Worm (Caenorhabditis elegans): ENCODE measurements around the gene bec-1.

The bec-1 gene

DNA sequence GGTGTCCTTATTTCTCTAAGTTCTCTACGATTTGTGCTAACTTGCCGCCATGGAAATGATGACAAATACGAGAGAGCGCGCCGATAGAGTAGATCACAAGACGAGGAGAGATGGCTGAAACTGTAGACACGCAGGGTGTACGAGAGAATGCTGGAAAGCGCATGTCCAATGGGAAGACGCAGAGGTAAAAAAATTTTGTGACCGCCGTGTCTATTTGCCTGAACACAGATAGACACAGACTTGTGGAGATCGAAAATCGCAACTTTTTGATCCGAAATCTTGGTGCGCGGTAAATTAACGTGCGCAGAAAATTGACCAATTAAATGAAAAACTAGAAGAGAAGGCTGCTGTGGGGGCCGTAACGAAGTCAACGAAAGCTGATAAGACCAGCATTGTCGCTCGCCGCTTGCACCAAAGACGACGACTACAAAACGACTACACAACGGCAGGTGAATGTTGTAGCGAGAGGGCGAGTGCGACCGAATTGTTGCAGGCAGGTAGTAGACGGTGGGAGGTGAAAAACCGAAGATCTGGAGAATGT lies 7.0 kb downstream of the bec-1 start (continued):
- TF ChIP-seq ztf-4 (tag; optimal IDR thresholded peaks at IDR 0.05) (peak; percentile 31), nhr-237 (tag; optimal IDR thresholded peaks at IDR 0.05) (peak; percentile 45), vab-15 (tag; optimal IDR thresholded peaks at IDR 0.05) (no peak), mep-1 (tag; optimal IDR thresholded peaks at IDR 0.05) (peak; percentile 50)

DNA sequence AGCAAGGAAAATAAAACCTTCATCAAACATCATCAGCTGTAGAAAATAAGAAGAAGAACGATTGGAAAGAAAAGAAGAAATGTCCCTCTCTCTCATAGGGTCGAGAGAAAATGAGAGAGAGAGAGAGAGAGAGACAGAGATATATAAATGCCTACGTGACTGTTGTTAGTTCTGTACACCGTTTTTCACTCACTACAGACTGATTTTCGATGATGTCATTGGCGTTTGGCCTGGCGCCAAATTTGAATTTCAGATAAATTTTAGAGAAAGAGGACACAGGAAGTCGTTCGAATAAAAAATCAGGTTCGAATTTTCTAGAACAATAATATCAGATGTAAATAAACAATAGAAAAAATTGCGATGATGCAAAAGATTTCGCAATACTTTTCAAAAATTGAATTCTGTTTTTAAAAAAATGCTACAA lies 8.2 kb downstream of the bec-1 start:
- TF ChIP-seq lin-13 (GFP tag; optimal IDR thresholded peaks at IDR 0.05) (peak; percentile 47), nhr-28 (tag; optimal IDR thresholded peaks at IDR 0.05) (peak; percentile 31), tbx-2 (tag; optimal IDR thresholded peaks at IDR 0.05) (peak; percentile 45), mdl-1 (tag; optimal IDR thresholded peaks at IDR 0.05) (peak in 1 of 2 experiments; percentile 4), nhr-85 (tag) (peak; percentile 95), nhr-71 (tag; optimal IDR thresholded peaks at IDR 0.05) (peak; percentile 79), nhr-237 (tag; optimal IDR thresholded peaks at IDR 0.05) (peak; percentile 82), nhr-47 (tag; optimal IDR thresholded peaks at IDR 0.05) (peak; percentile 34), jun-1 (tag; optimal IDR thresholded peaks at IDR 0.05) (peak; percentile 55), nhr-90 (tag; optimal IDR thresholded peaks at IDR 0.05; ENCODE audit: poor library complexity) (peak; percentile 62), nhr-77 (tag; optimal IDR thresholded peaks at IDR 0.05) (peak; percentile 51), snu-23 (GFP tag; optimal IDR thresholded peaks at IDR 0.05) (peak; percentile 79), pag-3 (tag; optimal IDR thresholded peaks at IDR 0.05; ENCODE audit: borderline replicate concordance, insufficient read depth) (no peak), ceh-8 (GFP tag; optimal IDR thresholded peaks at IDR 0.05) (no peak), nhr-20 (tag; optimal IDR thresholded peaks at IDR 0.05) (peak; percentile 84), zip-4 (GFP tag; optimal IDR thresholded peaks at IDR 0.05) (peak; percentile 83), blmp-1 (tag; optimal IDR thresholded peaks at IDR 0.05) (peak; percentile 59), dsc-1 (tag; optimal IDR thresholded peaks at IDR 0.05) (no peak), tlp-1 (tag; optimal IDR thresholded peaks at IDR 0.05) (no peak), xbp-1 (tag; optimal IDR thresholded peaks at IDR 0.05) (peak; percentile 39), alr-1 (tag; optimal IDR thresholded peaks at IDR 0.05; ENCODE audit: borderline replicate concordance) (no peak), mep-1 (tag; optimal IDR thresholded peaks at IDR 0.05) (peak; percentile 80), snpc-4 (tag; optimal IDR thresholded peaks at IDR 0.05) (no peak), nhr-19 (GFP tag; conservative IDR thresholded peaks at IDR 0.05) (peak; percentile 60), lin-15B (tag; optimal IDR thresholded peaks at IDR 0.05) (peak; percentile 72), C16A3.4 (tag; optimal IDR thresholded peaks at IDR 0.05) (peak; percentile 41), dpl-1 (GFP tag; optimal IDR thresholded peaks at IDR 0.05) (peak; percentile 60 to 78 (median 75)), rnt-1 (tag; optimal IDR thresholded peaks at IDR 0.05) (peak; percentile 31), aha-1 (tag; optimal IDR thresholded peaks at IDR 0.05) (peak; percentile 93), irx-1 (tag; optimal IDR thresholded peaks at IDR 0.05) (peak; percentile 26), ceh-82 (tag; optimal IDR thresholded peaks at IDR 0.05) (peak in 2 of 3 experiments; percentile 37 to 54), hlh-4 (tag; optimal IDR thresholded peaks at IDR 0.05) (no peak), lin-35 (GFP tag; optimal IDR thresholded peaks at IDR 0.05) (peak; percentile 73 to 84), efl-1 (optimal IDR thresholded peaks at IDR 0.05) (peak; percentile 30 to 70), efl-1 (GFP tag; optimal IDR thresholded peaks at IDR 0.05 in 1 of 2) (peak; percentile 74 to 98), grh-1 (GFP tag; IDR thresholded peaks at IDR 0.05) (peak; percentile 48; the same call in 1 of the 2 replicates), elt-3 (tag; optimal IDR thresholded peaks at IDR 0.05) (peak in 2 of 6 experiments; percentile 81 to 82), lin-14 (GFP tag; optimal IDR thresholded peaks at IDR 0.05) (peak; percentile 84), skn-1 (tag; optimal IDR thresholded peaks at IDR 0.05) (no peak), ztf-4 (tag; optimal IDR thresholded peaks at IDR 0.05) (peak; percentile 21), lsy-2 (tag; optimal IDR thresholded peaks at IDR 0.05) (peak; percentile 44 to 53), ceh-90 (tag; optimal IDR thresholded peaks at IDR 0.05) (no peak), pqm-1 (tag; optimal IDR thresholded peaks at IDR 0.05) (no peak), swsn-7 (tag; optimal IDR thresholded peaks at IDR 0.05) (peak; percentile 32)
